Worm (Caenorhabditis elegans) whole organism, young adult: ENCODE results near the gene T20G5.13.

Experiments
- ceh-58 ChIP-seq: fragments of 200-800 bp; sonication (Bioruptor generic); IDR thresholded peaks from 2 replicates; pipeline ENCODE4 v1.3.6; 2022; ENCODE audit warnings: missing genetic modification characterization, missing compliant biosample characterization
- efl-1 ChIP-seq: fragments of 150-350 bp; optimal IDR thresholded peaks from 2 replicates; lab custom pipeline; 2014; ENCODE audit warnings: missing biosample characterization, missing genetic modification reagents, missing genetic modification characterization
- hmg-1.2 ChIP-seq: fragments of 200-800 bp; sonication (Bioruptor generic); IDR thresholded peaks from 2 replicates; pipeline ENCODE4 v1.3.6; 2022; ENCODE audit warnings: missing genetic modification reagents, missing genetic modification characterization, missing compliant biosample characterization
- lag-1 ChIP-seq: fragments of 200-800 bp; sonication (Bioruptor generic); IDR thresholded peaks from 2 replicates; pipeline ENCODE4 v1.3.6; 2022; ENCODE audit warnings: missing genetic modification reagents, missing genetic modification characterization, missing compliant biosample characterization
- lin-54 ChIP-seq: fragments of 200-800 bp; sonication (Bioruptor generic); optimal IDR thresholded peaks from 2 replicates; lab custom pipeline; 2018; ENCODE audit warnings: mild to moderate bottlenecking, missing genetic modification characterization, missing compliant biosample characterization
- mes-4 ChIP-seq: sonication (generic microtip); optimal IDR thresholded peaks from 2 replicates; lab custom pipeline; 2016; ENCODE audit warnings: missing genotype, missing genetic modification characterization, missing compliant biosample characterization
- mxl-1 ChIP-seq: sonication (generic microtip); optimal IDR thresholded peaks from 2 replicates; lab custom pipeline; 2016; ENCODE audit warnings: missing genetic modification characterization, missing compliant biosample characterization
- nhr-27 ChIP-seq: fragments of 200-800 bp; sonication (Bioruptor generic); optimal IDR thresholded peaks from 2 replicates; lab custom pipeline; 2018; ENCODE audit warnings: mild to moderate bottlenecking, missing genetic modification characterization, moderate library complexity, missing compliant biosample characterization
- rpc-1 ChIP-seq, 2 experiments: fragments of 150-350 bp in 1 of 2; sonication (generic microtip) in 1 of 2; optimal IDR thresholded peaks; 2 replicates each; lab custom pipeline; 2014 to 2018; ENCODE audit warnings: missing biosample characterization in 1 of 2, missing genetic modification characterization in 1 of 2, missing genetic modification reagents in 1 of 2, missing genotype in 1 of 2
- somi-1 ChIP-seq: fragments of 200-800 bp; sonication (Bioruptor generic); optimal IDR thresholded peaks from 2 replicates; lab custom pipeline; 2018; ENCODE audit warnings: mild to moderate bottlenecking, missing genetic modification characterization, missing compliant biosample characterization
- unc-62 ChIP-seq: fragments of 150-350 bp; optimal IDR thresholded peaks from 2 replicates; lab custom pipeline; 2014; ENCODE audit warnings: missing biosample characterization, missing genetic modification reagents, missing genetic modification characterization
- ztf-22 ChIP-seq: fragments of 200-800 bp; sonication (Bioruptor generic); optimal IDR thresholded peaks from 2 replicates; lab custom pipeline; 2018; ENCODE audit warnings: mild to moderate bottlenecking, missing genetic modification characterization, moderate library complexity, missing compliant biosample characterization
- ztf-3 ChIP-seq: fragments of 200-800 bp; sonication (Bioruptor generic); optimal IDR thresholded peaks from 2 replicates; lab custom pipeline; 2018; ENCODE audit warnings: mild to moderate bottlenecking, missing genetic modification characterization, missing compliant biosample characterization
- ztf-6 ChIP-seq: fragments of 200-800 bp; sonication (Bioruptor generic); IDR thresholded peaks from 2 replicates; pipeline ENCODE4 v1.3.6; 2022; ENCODE audit warnings: missing genetic modification reagents, missing genetic modification characterization, missing compliant biosample characterization

T20G5.13 gene

DNA sequence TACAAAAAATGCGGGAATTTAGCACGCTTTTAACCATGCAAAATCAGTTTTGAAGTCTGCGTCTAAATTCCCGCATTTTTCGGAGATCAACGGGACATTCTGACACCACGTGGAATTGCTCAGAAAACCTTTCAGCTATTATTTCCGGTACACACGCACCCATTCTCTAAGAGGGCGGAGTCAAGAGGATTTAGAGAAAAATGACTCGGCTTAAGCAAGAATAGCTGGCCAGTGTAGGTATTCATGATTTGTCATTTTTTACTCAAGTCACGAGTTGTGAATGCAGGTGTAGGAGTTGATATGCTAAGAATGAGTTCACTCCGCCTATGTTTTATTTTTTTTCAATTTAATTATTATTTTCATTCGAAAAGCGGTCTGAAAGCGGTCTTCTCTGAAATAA is 50.4 kb downstream of the T20G5.13 start:
- no peak for TF ChIP-seq ztf-3 (GFP tag; lab: Kevin White, UChicago)
- no peak for TF ChIP-seq nhr-27 (tag; lab: Kevin White, UChicago)
- TF ChIP-seq, all 124 proteins: peak for 0

- TF ChIP-seq ztf-22 (GFP tag; lab: Kevin White, UChicago) (no peak), hmg-1.2 (GFP tag; lab: Robert Waterston, UW) (no peak), somi-1 (GFP tag; lab: Kevin White, UChicago) (no peak), lin-54 (GFP tag; lab: Kevin White, UChicago) (no peak), ztf-6 (GFP tag; lab: Robert Waterston, UW) (no peak), efl-1 (GFP tag; lab: Kevin White, UChicago) (no peak), unc-62 (GFP tag; lab: Kevin White, UChicago) (no peak), mes-4 (no peak), mxl-1 (tag; lab: Kevin White, UChicago) (no peak), rpc-1 (optimal IDR thresholded peaks at IDR 0.05; lab: Kevin White, UChicago) (no peak), rpc-1 (tag; optimal IDR thresholded peaks at IDR 0.05; lab: Kevin White, UChicago) (no peak), lag-1 (GFP tag; lab: Robert Waterston, UW) (no peak), ceh-58 (GFP tag; lab: Robert Waterston, UW) (no peak)
These were observed 51.2 kb downstream of the T20G5.13 start for ce11 chrIII:10149910-10150309.
